Worm (Caenorhabditis elegans) whole organism, L1 larva: ENCODE results near the gene clec-25.

Source experiments
- ceh-8 ChIP-seq: fragments of 200-800 bp; sonication (Bioruptor generic); optimal IDR thresholded peaks from 2 replicates; lab custom pipeline; 2018; ENCODE audit warnings: mild to moderate bottlenecking, missing genetic modification characterization, moderate library complexity, missing compliant biosample characterization
- ceh-88 ChIP-seq: fragments of 200-800 bp; sonication (Bioruptor generic); IDR thresholded peaks from 2 replicates; pipeline ENCODE4 v1.3.6; 2022; ENCODE audit warnings: missing genetic modification characterization, missing compliant biosample characterization
- ceh-90 ChIP-seq: sonication (generic microtip); optimal IDR thresholded peaks from 2 replicates; lab custom pipeline; 2016; ENCODE audit warnings: missing genetic modification characterization, missing compliant biosample characterization
- hpl-2 ChIP-seq: fragments of 150-350 bp; optimal IDR thresholded peaks from 2 replicates; lab custom pipeline; 2014; ENCODE audit warnings: missing biosample characterization, missing genetic modification reagents, missing genetic modification characterization
- lin-13 ChIP-seq: fragments of 150-350 bp; optimal IDR thresholded peaks from 2 replicates; lab custom pipeline; 2014; ENCODE audit warnings: missing biosample characterization, missing genetic modification reagents, missing genetic modification characterization
- mep-1 ChIP-seq: fragments of 150-350 bp; optimal IDR thresholded peaks from 2 replicates; lab custom pipeline; 2014; ENCODE audit warnings: missing biosample characterization, missing genetic modification characterization
- pqm-1 ChIP-seq: sonication (generic microtip); optimal IDR thresholded peaks from 3 replicates; lab custom pipeline; 2017; ENCODE audit warnings: missing biosample characterization, missing genetic modification characterization

- no peak for TF ChIP-seq ceh-8
- no peak for TF ChIP-seq mep-1 (tag; lab: Kevin White, UChicago)
- TF ChIP-seq pqm-1 (tag; lab: Kevin White, UChicago), result no peak
- TF ChIP-seq hpl-2 (GFP tag; lab: Kevin White, UChicago), result no peak
- no peak for TF ChIP-seq ceh-90 (tag; lab: Kevin White, UChicago)
- no peak for TF ChIP-seq lin-13
- no peak for TF ChIP-seq ceh-88 (GFP tag; lab: Robert Waterston, UW)
Observed at ce11 chrV:16804795-16805194, 38.2 kb upstream of the clec-25 start.
